Worm (Caenorhabditis elegans): ENCODE results near the gene ilys-5.

The ilys-5 gene

DNA sequence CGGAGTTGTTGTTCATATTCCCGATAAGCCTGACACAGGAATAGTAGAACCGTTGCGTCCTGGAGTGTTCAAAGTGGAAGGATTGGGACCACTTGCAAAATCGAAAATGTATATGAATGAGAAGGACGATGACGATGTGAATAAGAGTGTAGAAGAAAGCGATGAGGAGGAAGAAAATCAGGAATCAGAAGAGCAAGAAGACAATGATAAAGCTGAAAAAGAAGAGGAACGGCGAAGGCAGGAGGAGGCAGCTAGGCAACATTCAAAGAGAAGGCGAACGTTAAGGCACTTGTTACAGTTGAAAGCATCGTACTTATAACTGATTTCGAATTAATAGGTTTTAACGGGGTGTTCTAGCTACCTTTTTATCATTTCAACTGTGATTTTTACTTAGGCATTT, 7.0 kb upstream of the ilys-5 start:
- no peak for TF ChIP-seq cebp-1 (GFP tag; IDR thresholded peaks at IDR 0.05)
- TF ChIP-seq cebp-1 (tag; optimal IDR thresholded peaks at IDR 0.05), result no peak
- TF ChIP-seq tbp1 (GFP tag; optimal IDR thresholded peaks at IDR 0.05), result no peak
- no peak for TF ChIP-seq dpff-1 (tag; optimal IDR thresholded peaks at IDR 0.05)
- no peak for TF ChIP-seq athp-1 (tag; optimal IDR thresholded peaks at IDR 0.05)
- TF ChIP-seq ceh-40 (GFP tag; IDR thresholded peaks at IDR 0.05), result no peak
- no peak for TF ChIP-seq him-1 (tag; optimal IDR thresholded peaks at IDR 0.05)

DNA sequence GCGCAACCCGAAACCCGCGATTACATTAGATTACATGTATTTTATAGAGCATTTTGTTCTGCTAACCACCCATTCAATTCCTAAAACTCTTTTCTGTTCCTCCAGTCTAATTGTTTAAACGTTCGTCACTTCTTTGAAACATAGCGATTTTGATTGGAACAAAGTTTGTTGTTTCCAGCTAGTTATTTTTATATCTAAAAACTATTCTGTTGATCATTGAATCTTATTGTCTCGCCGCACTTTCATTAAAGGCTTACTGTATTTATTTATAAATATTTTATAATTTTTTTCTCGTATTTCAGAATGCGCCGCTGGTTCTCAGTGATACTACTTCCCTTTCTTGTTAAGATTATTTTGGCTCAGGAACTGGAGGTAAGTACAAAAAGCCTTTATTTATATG, 6.1 kb upstream of the ilys-5 start, which contains the start of gene T14E8.2:
Gene T14E8.2, plus strand, starts transcription at position 301 of the 400 bp plus-strand sequence.
- no peak for TF ChIP-seq xnd-1 (tag; optimal IDR thresholded peaks at IDR 0.05)
- TF ChIP-seq dpff-1 (tag; optimal IDR thresholded peaks at IDR 0.05), result no peak
- TF ChIP-seq ztf-3 (GFP tag; optimal IDR thresholded peaks at IDR 0.05), result no peak
- TF ChIP-seq cebp-2 (GFP tag; IDR thresholded peaks at IDR 0.05), result no peak
- TF ChIP-seq madf-6 (GFP tag; IDR thresholded peaks at IDR 0.05), result no peak
- TF ChIP-seq lin-35 (GFP tag; optimal IDR thresholded peaks at IDR 0.05), result no peak
- no peak for TF ChIP-seq akir-1 (GFP tag; optimal IDR thresholded peaks at IDR 0.05)
- TF ChIP-seq snpc-3.4 (tag; optimal IDR thresholded peaks at IDR 0.05), result no peak

DNA sequence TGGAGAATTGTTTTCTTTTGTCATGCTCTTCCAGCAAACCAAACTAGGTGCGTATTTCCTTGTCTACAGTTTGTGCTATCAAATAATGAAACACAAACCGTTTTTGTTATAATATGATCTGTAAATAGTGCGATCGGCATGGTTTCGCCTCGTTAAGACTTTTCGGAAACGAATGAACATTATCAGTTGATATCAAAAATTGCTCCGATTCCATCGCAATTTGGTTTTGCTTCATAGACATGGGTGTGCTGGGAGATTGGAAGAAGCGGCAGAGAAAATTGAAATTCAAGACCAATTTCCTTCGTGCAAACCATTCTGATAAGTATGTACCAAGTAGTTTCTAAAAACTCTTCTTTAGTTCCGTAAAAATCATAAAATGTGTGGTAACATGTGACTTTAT, 1.4 kb upstream of the ilys-5 start:
- TF ChIP-seq nhr-80 (tag; optimal IDR thresholded peaks at IDR 0.05), result peak; percentile 86
- TF ChIP-seq ceh-40 (GFP tag; IDR thresholded peaks at IDR 0.05), result no peak
- no peak for TF ChIP-seq K11D2.4 (GFP tag; IDR thresholded peaks at IDR 0.05)

DNA sequence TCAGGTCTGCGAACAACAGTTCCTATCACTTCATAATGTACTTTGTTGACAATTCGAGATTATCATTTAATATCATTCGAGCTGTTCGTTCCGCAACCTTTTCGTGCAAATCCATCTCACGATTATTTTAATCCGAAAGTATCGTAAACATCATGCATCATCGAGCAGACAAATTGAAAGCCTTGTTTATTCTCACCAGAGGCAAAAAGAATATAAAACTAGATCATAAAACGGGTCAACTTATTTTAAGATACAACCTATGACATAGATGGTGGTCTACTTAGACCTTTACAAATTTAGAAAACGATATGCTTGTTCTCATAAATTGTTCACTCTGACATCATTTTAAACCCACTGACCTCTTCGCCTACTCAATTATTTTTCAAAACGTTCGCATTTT, 3.6 kb downstream of the ilys-5 start:
- no peak for TF ChIP-seq mcd-1 (GFP tag; IDR thresholded peaks at IDR 0.05)
- 0 out of 2 replicates have a peak, but pooled peaks have one; percentile 12 for TF ChIP-seq pbrm-1 (GFP tag; IDR thresholded peaks at IDR 0.05)
- peak; percentile 78 for TF ChIP-seq madf-10 (tag; optimal IDR thresholded peaks at IDR 0.05)
- peak; percentile 48 for TF ChIP-seq nhr-90 (tag; optimal IDR thresholded peaks at IDR 0.05)
- peak; percentile 47 for TF ChIP-seq repo-1 (tag; optimal IDR thresholded peaks at IDR 0.05)
- TF ChIP-seq nhr-80 (tag; optimal IDR thresholded peaks at IDR 0.05), result peak; percentile 41
- TF ChIP-seq Y53G8AR.9 (GFP tag; conservative IDR thresholded peaks at IDR 0.05), result peak; percentile 86
- TF ChIP-seq tlf-1 (GFP tag; optimal IDR thresholded peaks at IDR 0.05), result peak; percentile 56
- TF ChIP-seq cebp-1 (GFP tag; IDR thresholded peaks at IDR 0.05), result no peak
- peak; percentile 2 for TF ChIP-seq cebp-1 (tag; optimal IDR thresholded peaks at IDR 0.05)
- peak; percentile 39 for TF ChIP-seq atf-7 (tag; optimal IDR thresholded peaks at IDR 0.05)
- no peak for TF ChIP-seq ztf-3 (GFP tag; optimal IDR thresholded peaks at IDR 0.05)
- TF ChIP-seq Y53F4B.3 (GFP tag; IDR thresholded peaks at IDR 0.05), result no peak
- TF ChIP-seq ama-1 (optimal IDR thresholded peaks at IDR 0.05), result no peak
- no peak for TF ChIP-seq ama-1 (GFP tag; optimal IDR thresholded peaks at IDR 0.05)
- no peak for TF ChIP-seq lir-1 (GFP tag; conservative IDR thresholded peaks at IDR 0.05)
- no peak for TF ChIP-seq Y67H2A.10 (GFP tag; conservative IDR thresholded peaks at IDR 0.05)
- TF ChIP-seq ztf-6 (GFP tag; IDR thresholded peaks at IDR 0.05), result no peak
- TF ChIP-seq B0336.3 (GFP tag; IDR thresholded peaks at IDR 0.05), result 0 out of 2 replicates have a peak, but pooled peaks have one; percentile 35

DNA sequence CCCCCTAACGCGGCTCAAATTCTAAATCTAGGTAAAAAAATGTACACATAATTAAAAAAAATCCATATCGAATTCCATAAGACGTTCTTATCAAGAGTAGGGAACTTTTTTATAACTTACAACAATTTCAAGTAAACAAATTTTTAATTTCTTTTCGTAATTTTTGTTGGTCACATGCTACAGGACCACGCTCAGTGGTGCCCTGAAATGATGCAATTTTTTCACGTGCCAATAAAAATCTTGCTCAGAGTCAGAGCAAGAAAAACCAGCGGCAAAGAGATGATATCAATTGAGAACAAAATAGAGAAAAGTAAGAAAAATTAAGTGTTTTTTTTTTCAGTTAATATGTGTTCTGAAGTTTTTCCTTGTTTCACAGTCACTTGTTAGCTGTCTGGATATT, 4.7 kb downstream of the ilys-5 start:
- TF ChIP-seq mes-4 (tag; optimal IDR thresholded peaks at IDR 0.05) (no peak), T26A5.8 (tag; optimal IDR thresholded peaks at IDR 0.05) (no peak), B0261.1 (tag; optimal IDR thresholded peaks at IDR 0.05) (no peak), F57C9.4 (tag; optimal IDR thresholded peaks at IDR 0.05) (no peak), mel-28 (tag; optimal IDR thresholded peaks at IDR 0.05; ENCODE audit: borderline replicate concordance) (no peak), lsy-27 (tag; optimal IDR thresholded peaks at IDR 0.05; ENCODE audit: borderline replicate concordance, insufficient read depth) (no peak), attf-6 (GFP tag; IDR thresholded peaks at IDR 0.05) (no peak), B0035.1 (tag; optimal IDR thresholded peaks at IDR 0.05) (no peak), ztf-6 (GFP tag; IDR thresholded peaks at IDR 0.05) (no peak), atf-7 (tag; optimal IDR thresholded peaks at IDR 0.05) (no peak), F39B2.1 (GFP tag; IDR thresholded peaks at IDR 0.05) (no peak), lin-54 (GFP tag; optimal IDR thresholded peaks at IDR 0.05) (no peak), lir-1 (GFP tag; conservative IDR thresholded peaks at IDR 0.05) (no peak), rec-8 (tag; optimal IDR thresholded peaks at IDR 0.05) (no peak), ZK185.1 (tag; optimal IDR thresholded peaks at IDR 0.05; ENCODE audit: poor library complexity, severe bottlenecking) (no peak), hlh-12 (tag; optimal IDR thresholded peaks at IDR 0.05) (no peak)
